Fruit fly (Drosophila melanogaster) whole organism, embryonic: ENCODE measurements around the gene snz.

Source experiments
- Ada2b ChIP-seq: fragments of 200-800 bp; sonication (Bioruptor generic); IDR thresholded peaks from 2 replicates; pipeline ENCODE4 v1.3.6; 2022; ENCODE audit warnings: missing biosample characterization, missing genetic modification characterization
- Antp ChIP-seq: fragments of 200-800 bp; sonication (Bioruptor generic); optimal IDR thresholded peaks from 3 replicates; lab custom pipeline; 2016; ENCODE audit warnings: missing biosample characterization, missing genetic modification characterization
- B-H1 ChIP-seq: fragments of 200-800 bp; sonication (Bioruptor generic); IDR thresholded peaks from 3 replicates; pipeline ENCODE4 v1.3.6; 2022; ENCODE audit warnings: missing biosample characterization, missing genetic modification characterization
- BtbVII ChIP-seq: fragments of 200-800 bp; sonication (Bioruptor generic); optimal IDR thresholded peaks from 3 replicates; lab custom pipeline; 2017; ENCODE audit warnings: missing biosample characterization, mild to moderate bottlenecking, missing genetic modification characterization
- CG11398 ChIP-seq: fragments of 200-800 bp; sonication (Bioruptor generic); optimal IDR thresholded peaks from 2 replicates; lab custom pipeline; 2016; ENCODE audit warnings: missing biosample characterization, missing genetic modification characterization
- CG11456 ChIP-seq: fragments of 200-800 bp; sonication (Bioruptor generic); IDR thresholded peaks from 3 replicates; pipeline ENCODE4 v1.3.6; 2022; ENCODE audit warnings: missing biosample characterization, missing genetic modification characterization
- CG12219 ChIP-seq: fragments of 200-800 bp; sonication (Bioruptor generic); optimal IDR thresholded peaks from 3 replicates; lab custom pipeline; 2018; ENCODE audit warnings: missing biosample characterization, mild to moderate bottlenecking, missing genetic modification characterization
- CG1233 ChIP-seq: fragments of 200-800 bp; sonication (Bioruptor generic); optimal IDR thresholded peaks from 4 replicates; lab custom pipeline; 2018; ENCODE audit warnings: missing biosample characterization, mild to moderate bottlenecking, missing genetic modification characterization
- CG17385 ChIP-seq: fragments of 200-800 bp; sonication (Bioruptor generic); optimal IDR thresholded peaks from 3 replicates; lab custom pipeline; 2018; ENCODE audit warnings: missing biosample characterization, mild to moderate bottlenecking, missing genetic modification characterization
- CG17829 ChIP-seq: fragments of 200-800 bp; optimal IDR thresholded peaks from 2 replicates; lab custom pipeline; 2019; ENCODE audit warnings: missing biosample characterization, mild to moderate bottlenecking, missing genetic modification characterization, moderate library complexity
- CG17912 ChIP-seq: fragments of 200-800 bp; sonication (Bioruptor generic); optimal IDR thresholded peaks from 2 replicates; lab custom pipeline; 2018; ENCODE audit warnings: missing biosample characterization, mild to moderate bottlenecking, missing genetic modification characterization
- CG1832 ChIP-seq: fragments of 200-800 bp; sonication (Bioruptor generic); optimal IDR thresholded peaks from 2 replicates; lab custom pipeline; 2017; ENCODE audit warnings: missing biosample characterization, mild to moderate bottlenecking, missing genetic modification characterization, inconsistent platforms
- CG18764 ChIP-seq: fragments of 200-800 bp; sonication (Bioruptor generic); optimal IDR thresholded peaks from 3 replicates; lab custom pipeline; 2016; ENCODE audit warnings: missing biosample characterization, missing genetic modification characterization
- CG31224 ChIP-seq: fragments of 200-800 bp; sonication (Bioruptor generic); IDR thresholded peaks from 2 replicates; pipeline ENCODE4 v1.3.6; 2022; ENCODE audit warnings: missing biosample characterization, missing genetic modification characterization
- CG3847 ChIP-seq: fragments of 200-800 bp; sonication (Bioruptor generic); IDR thresholded peaks from 2 replicates; pipeline ENCODE4 v1.3.6; 2022; ENCODE audit warnings: missing biosample characterization, missing genetic modification characterization
- CG43689 ChIP-seq: fragments of 200-800 bp; sonication (Bioruptor generic); IDR thresholded peaks from 2 replicates; pipeline ENCODE4 v1.3.6; 2022; ENCODE audit warnings: missing biosample characterization, missing genetic modification characterization
- CG7786 ChIP-seq: fragments of 200-800 bp; sonication (Bioruptor generic); optimal IDR thresholded peaks from 2 replicates; lab custom pipeline; 2016; ENCODE audit warnings: missing biosample characterization, missing genetic modification characterization
- CG8281 ChIP-seq: fragments of 200-800 bp; sonication (Bioruptor generic); optimal IDR thresholded peaks from 2 replicates; lab custom pipeline; 2018; ENCODE audit warnings: missing biosample characterization, mild to moderate bottlenecking, missing genetic modification characterization, moderate library complexity
- CG8765 ChIP-seq: fragments of 200-800 bp; sonication (Bioruptor generic); IDR thresholded peaks from 2 replicates; pipeline ENCODE4 v1.3.6; 2022; ENCODE audit warnings: missing biosample characterization, missing genetic modification characterization
- CG8944 ChIP-seq: fragments of 200-800 bp; sonication (Bioruptor generic); optimal IDR thresholded peaks from 3 replicates; lab custom pipeline; 2016; ENCODE audit warnings: missing biosample characterization, missing genetic modification characterization
- CG9609 ChIP-seq: fragments of 200-800 bp; sonication (Bioruptor generic); optimal IDR thresholded peaks from 3 replicates; lab custom pipeline; 2016; ENCODE audit warnings: missing biosample characterization, missing genetic modification characterization
- Dbx ChIP-seq: fragments of 200-800 bp; sonication (Bioruptor generic); IDR thresholded peaks from 3 replicates; pipeline ENCODE4 v1.3.6; 2022; ENCODE audit warnings: missing biosample characterization, missing genetic modification characterization
- Dp ChIP-seq: fragments of 200-800 bp; sonication (Bioruptor generic); optimal IDR thresholded peaks from 2 replicates; lab custom pipeline; 2018; ENCODE audit warnings: missing biosample characterization, mild to moderate bottlenecking, missing genetic modification characterization, moderate library complexity
- HLH54F ChIP-seq: fragments of 200-800 bp; sonication (Bioruptor generic); optimal IDR thresholded peaks from 3 replicates; lab custom pipeline; 2016; ENCODE audit warnings: missing biosample characterization, missing genetic modification characterization
- Hr39 ChIP-seq: fragments of >200 bp; optimal IDR thresholded peaks from 2 replicates; lab custom pipeline; 2017
- Hr51 ChIP-seq, 2 experiments: fragments of 200-800 bp; sonication (Bioruptor generic); optimal IDR thresholded peaks; 2 replicates in 1 of 2; 3 replicates in 1 of 2; lab custom pipeline; 2016 to 2018; ENCODE audit warnings: missing biosample characterization in 2 of 2, missing genetic modification characterization in 2 of 2, mild to moderate bottlenecking in 1 of 2, moderate library complexity in 1 of 2
- NC2α ChIP-seq: fragments of 200-800 bp; sonication (Bioruptor generic); optimal IDR thresholded peaks from 2 replicates; lab custom pipeline; 2016; ENCODE audit warnings: missing biosample characterization, missing genetic modification characterization
- Neu2 ChIP-seq: fragments of 200-800 bp; sonication (Bioruptor generic); optimal IDR thresholded peaks from 3 replicates; lab custom pipeline; 2016; ENCODE audit warnings: missing biosample characterization, missing genetic modification characterization, borderline replicate concordance
- PHDP ChIP-seq: fragments of 200-800 bp; sonication (Bioruptor generic); optimal IDR thresholded peaks from 3 replicates; lab custom pipeline; 2018; ENCODE audit warnings: missing biosample characterization, mild to moderate bottlenecking, missing genetic modification characterization, moderate library complexity
- Sry-β ChIP-seq: fragments of 200-800 bp; sonication (Bioruptor generic); optimal IDR thresholded peaks from 2 replicates; lab custom pipeline; 2018; ENCODE audit warnings: missing biosample characterization, mild to moderate bottlenecking, missing genetic modification characterization, moderate library complexity
- bsh ChIP-seq, 2 experiments: fragments of 200-800 bp; sonication (Bioruptor generic); optimal IDR thresholded peaks; 2 replicates each; lab custom pipeline; 2017 to 2018; ENCODE audit warnings: mild to moderate bottlenecking in 2 of 2, missing biosample characterization in 2 of 2, missing genetic modification characterization in 2 of 2, moderate library complexity in 1 of 2
- chn ChIP-seq: fragments of 200-800 bp; sonication (Bioruptor generic); optimal IDR thresholded peaks from 2 replicates; lab custom pipeline; 2016; ENCODE audit warnings: missing biosample characterization, missing genetic modification characterization
- disco-r ChIP-seq: fragments of 200-800 bp; sonication (Bioruptor generic); optimal IDR thresholded peaks from 2 replicates; lab custom pipeline; 2016; ENCODE audit warnings: missing biosample characterization, missing genetic modification characterization
- en ChIP-seq: fragments of 200-800 bp; sonication (Bioruptor generic); optimal IDR thresholded peaks from 2 replicates; lab custom pipeline; 2016; ENCODE audit warnings: missing biosample characterization, missing genetic modification characterization
- fru ChIP-seq: fragments of >200 bp; optimal IDR thresholded peaks from 2 replicates; lab custom pipeline; 2017
- ftz-f1 ChIP-seq: fragments of 200-800 bp; sonication (Bioruptor generic); optimal IDR thresholded peaks from 2 replicates; lab custom pipeline; 2016; ENCODE audit warnings: missing biosample characterization, missing genetic modification characterization
- gce ChIP-seq: fragments of 200-800 bp; sonication (Bioruptor generic); IDR thresholded peaks from 3 replicates; pipeline ENCODE4 v1.3.6; 2022; ENCODE audit warnings: missing biosample characterization, missing genetic modification characterization
- maf-S ChIP-seq: fragments of 200-800 bp; sonication (Bioruptor generic); optimal IDR thresholded peaks from 2 replicates; lab custom pipeline; 2016; ENCODE audit warnings: missing biosample characterization, missing genetic modification characterization
- mam ChIP-seq: fragments of 200-800 bp; sonication (Bioruptor generic); optimal IDR thresholded peaks from 3 replicates; lab custom pipeline; 2016; ENCODE audit warnings: missing biosample characterization, missing genetic modification characterization
- mirr ChIP-seq: fragments of 200-800 bp; sonication (Bioruptor generic); optimal IDR thresholded peaks from 3 replicates; lab custom pipeline; 2018; ENCODE audit warnings: missing biosample characterization, mild to moderate bottlenecking, missing genetic modification characterization
- oc ChIP-seq: fragments of 200-800 bp; sonication (Bioruptor generic); optimal IDR thresholded peaks from 2 replicates; lab custom pipeline; 2018; ENCODE audit warnings: missing biosample characterization, mild to moderate bottlenecking, missing genetic modification characterization, moderate library complexity
- odd ChIP-seq: fragments of 200-800 bp; sonication (Bioruptor generic); optimal IDR thresholded peaks from 2 replicates; lab custom pipeline; 2017; ENCODE audit warnings: missing biosample characterization, mild to moderate bottlenecking, missing genetic modification characterization
- otp ChIP-seq: fragments of 200-800 bp; sonication (Bioruptor generic); IDR thresholded peaks from 3 replicates; pipeline ENCODE4, ENCODE4 v1.3.6; 2022; ENCODE audit warnings: missing biosample characterization, missing genetic modification characterization
- psq ChIP-seq: fragments of 200-800 bp; sonication (Bioruptor generic); optimal IDR thresholded peaks from 2 replicates; lab custom pipeline; 2017; ENCODE audit warnings: missing biosample characterization, missing genetic modification characterization
- ranshi ChIP-seq: fragments of 200-800 bp; sonication (Bioruptor generic); IDR thresholded peaks from 2 replicates; pipeline ENCODE4 v1.3.6; 2022; ENCODE audit warnings: missing biosample characterization, missing genetic modification characterization
- row ChIP-seq: fragments of 200-800 bp; sonication (Bioruptor generic); IDR thresholded peaks from 3 replicates; pipeline ENCODE4 v1.3.6; 2022; ENCODE audit warnings: missing biosample characterization, missing genetic modification characterization
- sens-2 ChIP-seq: fragments of 200-800 bp; sonication (Bioruptor generic); IDR thresholded peaks from 2 replicates; pipeline ENCODE4 v1.3.6; 2022; ENCODE audit warnings: missing biosample characterization, missing genetic modification characterization
- shn ChIP-seq: fragments of 200-800 bp; sonication (Bioruptor generic); optimal IDR thresholded peaks from 3 replicates; lab custom pipeline; 2016; ENCODE audit warnings: missing biosample characterization, missing genetic modification characterization
- sob ChIP-seq: fragments of 200-800 bp; sonication (Bioruptor generic); IDR thresholded peaks from 2 replicates; pipeline ENCODE4 v1.3.6; 2022; ENCODE audit warnings: missing biosample characterization, missing genetic modification characterization
- tup ChIP-seq: fragments of 200-800 bp; sonication (Bioruptor generic); optimal IDR thresholded peaks from 2 replicates; lab custom pipeline; 2016; ENCODE audit warnings: missing biosample characterization, mild to moderate bottlenecking, missing genetic modification characterization, moderate library complexity
- unpg ChIP-seq: fragments of 200-800 bp; sonication (Bioruptor generic); optimal IDR thresholded peaks from 3 replicates; lab custom pipeline; 2018; ENCODE audit warnings: missing biosample characterization, mild to moderate bottlenecking, missing genetic modification characterization, moderate library complexity
- vfl ChIP-seq: fragments of 200-800 bp; sonication (Bioruptor generic); optimal IDR thresholded peaks from 2 replicates; lab custom pipeline; 2016; ENCODE audit warnings: missing biosample characterization, missing genetic modification characterization

Gene snz

dm6 chrX:7934679-7935078 lies 22.8 kb downstream of the snz start, which contains the start of gene RpS14b:
RpS14b (plus strand) TSS chrX:7934898.
- TF ChIP-seq vfl (GFP tag; lab: Kevin White, UChicago) (peak; percentile 35), Hr39 (no peak), ftz-f1 (no peak), ranshi (GFP tag; lab: Robert Waterston, UW) (peak; percentile 74), CG1233 (peak; percentile 64), psq (no peak), shn (GFP tag; lab: Kevin White, UChicago) (peak; percentile 40), oc (tag; lab: Kevin White, UChicago) (no peak), Neu2 (GFP tag; lab: Kevin White, UChicago) (no peak), CG12219 (GFP tag; lab: Kevin White, UChicago) (peak; percentile 56), CG43689 (GFP tag; lab: Robert Waterston, UW) (peak; percentile 8; the same call in 1 of the 2 replicates), sens-2 (GFP tag; lab: Robert Waterston, UW) (0 out of 2 replicates have a peak, but pooled peaks have one; percentile 31), CG17829 (tag; lab: Kevin White, UChicago) (peak; percentile 24), Sry-β (GFP tag; lab: Kevin White, UChicago) (no peak), disco-r (GFP tag; lab: Kevin White, UChicago) (no peak), Dbx (peak; percentile 68), mirr (GFP tag; lab: Kevin White, UChicago) (peak; percentile 86), BtbVII (GFP tag; lab: Kevin White, UChicago) (peak; percentile 61), CG17385 (peak; percentile 66), CG11456 (GFP tag; lab: Robert Waterston, UW) (peak; percentile 80; the same call in 2 of the 3 replicates), CG8765 (no peak; the same call in 1 of the 2 replicates), maf-S (GFP tag; lab: Kevin White, UChicago) (peak; percentile 30), tup (GFP tag; lab: Kevin White, UChicago) (no peak), B-H1 (GFP tag; lab: Robert Waterston, UW) (no peak), Antp (GFP tag; lab: Kevin White, UChicago) (peak; percentile 54), CG8944 (GFP tag; lab: Kevin White, UChicago) (no peak), CG7786 (peak; percentile 32), mam (GFP tag; lab: Kevin White, UChicago) (peak; percentile 47), PHDP (tag; lab: Kevin White, UChicago) (peak; percentile 51), CG1832 (GFP tag; lab: Kevin White, UChicago) (no peak), CG31224 (GFP tag; lab: Robert Waterston, UW) (peak; percentile 47), Ada2b (GFP tag; lab: Robert Waterston, UW) (peak; percentile 47; the same call in 1 of the 2 replicates), CG9609 (peak; percentile 53), CG8281 (tag; lab: Kevin White, UChicago) (no peak), gce (GFP tag; lab: Robert Waterston, UW) (peak; percentile 72; the same call in 2 of the 3 replicates), Hr51 (GFP tag; optimal IDR thresholded peaks at IDR 0.05; lab: Kevin White, UChicago) (peak; percentile 29 to 63), CG3847 (GFP tag; lab: Robert Waterston, UW) (peak; percentile 61), CG17912 (peak; percentile 62), CG11398 (no peak), unpg (peak; percentile 51), fru (lab: Kevin White, UChicago) (no peak), otp (GFP tag; lab: Robert Waterston, UW) (peak; percentile 68; the same call in 2 of the 3 replicates), CG18764 (peak; percentile 31), HLH54F (peak; percentile 45), Dp (peak; percentile 19), odd (GFP tag; lab: Kevin White, UChicago) (peak; percentile 70), chn (GFP tag; lab: Kevin White, UChicago) (peak; percentile 45), NC2α (GFP tag; lab: Kevin White, UChicago) (no peak), bsh (GFP tag; optimal IDR thresholded peaks at IDR 0.05; lab: Kevin White, UChicago) (peak in 1 of 2 experiments; percentile 21), en (GFP tag; lab: Kevin White, UChicago) (no peak), row (GFP tag; lab: Robert Waterston, UW) (peak; percentile 53), sob (GFP tag; lab: Robert Waterston, UW) (peak; percentile 80)
